Worm (Caenorhabditis elegans): ENCODE results near the gene pnn-1.

- TF ChIP-seq pha-4 (tag; optimal IDR thresholded peaks at IDR 0.05) (no peak), rpc-1 (optimal IDR thresholded peaks at IDR 0.05) (no peak), rpc-1 (tag; optimal IDR thresholded peaks at IDR 0.05) (no peak), dpl-1 (GFP tag; optimal IDR thresholded peaks at IDR 0.05) (no peak), ztf-28 (GFP tag; IDR thresholded peaks at IDR 0.05) (no peak), tbp1 (GFP tag; optimal IDR thresholded peaks at IDR 0.05) (no peak), akir-1 (GFP tag; optimal IDR thresholded peaks at IDR 0.05) (no peak), snpc-4 (GFP tag; optimal IDR thresholded peaks at IDR 0.05) (no peak), snpc-4 (tag; optimal IDR thresholded peaks at IDR 0.05) (no peak), B0261.1 (tag; optimal IDR thresholded peaks at IDR 0.05) (no peak), ceh-27 (GFP tag; optimal IDR thresholded peaks at IDR 0.05) (no peak), Y79H2A.3 (GFP tag; conservative IDR thresholded peaks at IDR 0.05) (no peak), let-607 (tag; optimal IDR thresholded peaks at IDR 0.05) (no peak), rcor-1 (GFP tag; IDR thresholded peaks at IDR 0.05) (no peak)
Measured at ce11 chrV:12928929-12929532, 41.9 kb upstream of the pnn-1 start, which contains the start of gene T16G1.2.
